Worm (Caenorhabditis elegans): Measurements from ENCODE around the gene F40G12.7.

DNA sequence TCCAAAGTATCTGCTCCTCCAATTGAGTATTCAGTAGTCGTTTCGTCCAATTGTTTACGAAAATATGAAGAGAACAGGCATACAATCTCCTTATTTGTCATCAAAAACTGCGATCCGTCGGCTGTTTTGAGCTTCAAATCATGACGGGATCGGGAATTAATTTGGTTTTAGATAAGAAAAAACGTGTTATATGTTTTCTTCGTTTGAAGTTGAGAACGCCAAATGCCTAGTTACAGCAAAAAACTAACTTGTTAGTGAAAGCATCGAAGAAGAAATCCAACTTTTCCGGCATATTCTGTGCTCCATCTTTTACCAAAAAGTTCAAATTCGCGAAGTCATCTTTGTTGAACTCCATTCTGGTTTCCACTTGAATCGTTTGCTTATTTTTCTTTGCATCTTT is 15.0 kb downstream of the F40G12.7 start, which contains the start of gene F14D7.1:
- TF ChIP-seq flt-1 (GFP tag; IDR thresholded peaks at IDR 0.05) (no peak), med-1 (GFP tag; optimal IDR thresholded peaks at IDR 0.05; ENCODE audit: insufficient read depth) (no peak), ref-1 (GFP tag; conservative IDR thresholded peaks at IDR 0.05) (no peak)

Measured in whole organism, midembryonic.